Worm (Caenorhabditis elegans): ENCODE measurements around the gene hst-3.1.

DNA sequence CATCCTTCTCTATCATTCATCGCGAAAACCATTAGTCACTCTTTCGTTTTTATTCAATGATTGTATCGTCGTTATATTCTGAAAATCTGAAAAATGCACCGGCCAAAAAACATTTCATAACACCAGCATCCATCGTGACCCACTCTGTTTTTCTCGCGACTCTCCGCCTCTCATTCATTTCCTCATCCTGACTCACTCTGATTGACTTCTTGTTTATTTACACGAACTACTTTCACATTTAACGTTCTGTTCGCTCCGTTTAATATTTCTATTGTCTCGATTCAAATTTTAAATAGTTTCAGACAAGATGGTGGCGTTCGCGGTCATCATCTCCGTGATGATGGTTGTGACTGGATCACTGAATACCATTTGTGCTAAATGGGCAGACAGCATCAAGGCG lies 45.5 kb downstream of the hst-3.1 start, which contains the start of gene C29H12.2:
- no peak for TF ChIP-seq snpc-4 (tag; optimal IDR thresholded peaks at IDR 0.05)
- no peak for TF ChIP-seq mdl-1 (tag; optimal IDR thresholded peaks at IDR 0.05)
- TF ChIP-seq mxl-3 (GFP tag; optimal IDR thresholded peaks at IDR 0.05) = no peak
- no peak for TF ChIP-seq F10B5.3 (tag; optimal IDR thresholded peaks at IDR 0.05)

Data from whole organism, L4 larva.